Worm (Caenorhabditis elegans): Measurements from ENCODE around the gene K05F1.13.

Gene K05F1.13

ce11 chrII:5835146-5835545, 46.2 kb downstream of the K05F1.13 start:
- TF ChIP-seq flt-1 (GFP tag; IDR thresholded peaks at IDR 0.05) = no peak
- no peak for TF ChIP-seq hnd-1 (tag; optimal IDR thresholded peaks at IDR 0.05)
- no peak for TF ChIP-seq aly-1 (tag; optimal IDR thresholded peaks at IDR 0.05)
- no peak for TF ChIP-seq sea-1 (GFP tag; conservative IDR thresholded peaks at IDR 0.05)
- TF ChIP-seq ceh-13 (GFP tag; optimal IDR thresholded peaks at IDR 0.05) = no peak

ce11 chrII:5836153-5836719, 47.3 kb downstream of the K05F1.13 start, which contains the start of gene fzo-1:
Gene fzo-1, minus strand, starts transcription at chrII:5836203.
- TF ChIP-seq ama-1 (optimal IDR thresholded peaks at IDR 0.05) = no peak
- TF ChIP-seq tbx-37 (GFP tag; conservative IDR thresholded peaks at IDR 0.05) = 0 out of 2 replicates have a peak, but pooled peaks have one; percentile 26
- TF ChIP-seq F13C5.2 (tag; optimal IDR thresholded peaks at IDR 0.05) = peak; percentile 26
- TF ChIP-seq sea-1 (GFP tag; conservative IDR thresholded peaks at IDR 0.05) = no peak
- TF ChIP-seq tra-4 (tag; optimal IDR thresholded peaks at IDR 0.05) = peak; percentile 14
- peak; percentile 36 for TF ChIP-seq ceh-13 (GFP tag; optimal IDR thresholded peaks at IDR 0.05)
- peak; percentile 40 for TF ChIP-seq hnd-1 (tag; optimal IDR thresholded peaks at IDR 0.05)
- no peak for TF ChIP-seq aly-1 (tag; optimal IDR thresholded peaks at IDR 0.05)
- no peak for TF ChIP-seq hmbx-1 (tag; optimal IDR thresholded peaks at IDR 0.05)
- TF ChIP-seq ets-7 (tag; optimal IDR thresholded peaks at IDR 0.05) = peak; percentile 48
- peak; percentile 21 for TF ChIP-seq B0310.2 (tag; optimal IDR thresholded peaks at IDR 0.05)
- no peak for TF ChIP-seq tbx-11 (GFP tag; IDR thresholded peaks at IDR 0.05)

ce11 chrII:5838453-5838852, 49.5 kb downstream of the K05F1.13 start, which contains the start of gene ZK1248.15:
Gene ZK1248.15, minus strand, starts transcription at chrII:5838553.
- TF ChIP-seq ama-1 (optimal IDR thresholded peaks at IDR 0.05) = no peak
- TF ChIP-seq hnd-1 (tag; optimal IDR thresholded peaks at IDR 0.05) = no peak
- no peak for TF ChIP-seq scrt-1 (GFP tag; IDR thresholded peaks at IDR 0.05)
- no peak for TF ChIP-seq hmg-4 (GFP tag; optimal IDR thresholded peaks at IDR 0.05)
- no peak for TF ChIP-seq B0310.2 (tag; optimal IDR thresholded peaks at IDR 0.05)

- no peak for TF ChIP-seq hmg-4 (GFP tag; optimal IDR thresholded peaks at IDR 0.05)
- TF ChIP-seq hmbx-1 (tag; optimal IDR thresholded peaks at IDR 0.05) = no peak
- TF ChIP-seq pes-1 (GFP tag; IDR thresholded peaks at IDR 0.05) = no peak
- no peak for TF ChIP-seq tbx-37 (GFP tag; conservative IDR thresholded peaks at IDR 0.05)
- TF ChIP-seq aly-1 (tag; optimal IDR thresholded peaks at IDR 0.05) = no peak
- TF ChIP-seq ceh-13 (GFP tag; optimal IDR thresholded peaks at IDR 0.05) = no peak
- TF ChIP-seq hnd-1 (tag; optimal IDR thresholded peaks at IDR 0.05) = no peak
- no peak for TF ChIP-seq ceh-36 (tag; optimal IDR thresholded peaks at IDR 0.05)
- TF ChIP-seq tbx-11 (GFP tag; IDR thresholded peaks at IDR 0.05) = no peak
These were observed 50.3 kb downstream of the K05F1.13 start, which contains the start of gene ZK1248.19 for ce11 chrII:5839227-5839626. Gene ZK1248.19, minus strand, starts transcription at chrII:5839414.

All from whole organism, early embryonic.